Fruit fly (Drosophila melanogaster): Measurements from ENCODE around the gene CG9515.

The CG9515 gene

DNA sequence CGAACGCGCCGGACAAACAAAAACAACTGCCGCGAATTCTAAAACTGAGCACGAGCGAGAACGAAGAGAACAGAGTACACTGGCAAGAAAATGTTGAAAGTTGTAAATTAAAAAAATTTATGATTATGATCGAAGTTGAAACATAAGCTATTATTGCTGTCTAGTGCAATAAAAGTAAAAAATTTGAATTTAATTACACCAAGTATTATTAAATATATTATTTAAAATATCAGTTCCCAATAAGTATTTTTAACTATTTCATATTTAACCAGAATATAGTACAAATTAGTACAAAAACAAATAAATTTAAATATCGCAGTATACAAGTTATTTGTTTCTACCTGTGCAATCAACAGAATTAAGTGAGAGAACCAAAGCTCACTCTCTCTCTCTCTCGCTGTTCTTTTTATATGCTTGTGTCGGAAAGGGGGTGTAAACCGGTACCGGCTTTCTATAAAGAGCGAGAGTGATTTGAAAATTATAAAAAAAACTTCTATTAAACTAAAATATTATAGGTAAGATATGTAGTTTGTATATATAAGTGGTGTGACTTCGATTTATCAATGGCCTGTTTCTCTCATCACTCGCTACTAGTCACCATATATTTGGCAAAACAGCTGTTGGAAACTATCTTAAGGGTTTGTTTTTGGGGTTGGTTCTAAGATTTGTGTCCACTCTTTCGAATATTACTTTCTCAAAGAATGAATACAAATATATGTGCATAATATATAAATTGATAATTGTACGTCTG, 8.3 kb upstream of the CG9515 start, which contains the start of gene C1GalTA (continued):
- peak; percentile 43 for TF ChIP-seq NK7.1 (GFP tag; optimal IDR thresholded peaks at IDR 0.05)
- TF ChIP-seq crp (GFP tag; optimal IDR thresholded peaks at IDR 0.05): peak in 1 of 2 experiments; percentile 66
- TF ChIP-seq lilli (GFP tag; optimal IDR thresholded peaks at IDR 0.05): peak; percentile 78
- peak; percentile 22 for TF ChIP-seq ab (GFP tag; optimal IDR thresholded peaks at IDR 0.05)
- TF ChIP-seq CG7928 (GFP tag; optimal IDR thresholded peaks at IDR 0.05): peak; percentile 75
- peak; percentile 79 to 92 for TF ChIP-seq Trl (optimal IDR thresholded peaks at IDR 0.05)
- peak; percentile 67 for TF ChIP-seq Trl (GFP tag; optimal IDR thresholded peaks at IDR 0.05)
- TF ChIP-seq psq (GFP tag; optimal IDR thresholded peaks at IDR 0.05): peak; percentile 80
- peak; percentile 97 for TF ChIP-seq trem (tag; optimal IDR thresholded peaks at IDR 0.05)
- peak; percentile 90 for TF ChIP-seq Vsx1 (GFP tag; optimal IDR thresholded peaks at IDR 0.05)
- TF ChIP-seq dmrt99B (tag; optimal IDR thresholded peaks at IDR 0.05): peak; percentile 99
- TF ChIP-seq H15 (GFP tag; IDR thresholded peaks at IDR 0.05): peak; percentile 89
- peak; percentile 93 to 99 for TF ChIP-seq bsh (GFP tag; optimal IDR thresholded peaks at IDR 0.05)
- TF ChIP-seq CG9609 (GFP tag; optimal IDR thresholded peaks at IDR 0.05): peak; percentile 52
- peak; percentile 79 for TF ChIP-seq CG31388 (GFP tag; optimal IDR thresholded peaks at IDR 0.05)
- peak; percentile 77 for TF ChIP-seq CG17802 (tag; optimal IDR thresholded peaks at IDR 0.05)
- TF ChIP-seq az2 (GFP tag; optimal IDR thresholded peaks at IDR 0.05): peak; percentile 94
- peak; percentile 36 for TF ChIP-seq CG1647 (GFP tag; optimal IDR thresholded peaks at IDR 0.05)
- TF ChIP-seq CG12659 (GFP tag; optimal IDR thresholded peaks at IDR 0.05): peak; percentile 99
- peak; percentile 98 for TF ChIP-seq dysf (GFP tag; IDR thresholded peaks at IDR 0.05)
- TF ChIP-seq Hr51 (GFP tag; optimal IDR thresholded peaks at IDR 0.05): peak; percentile 73 to 99
- TF ChIP-seq maf-S (GFP tag; optimal IDR thresholded peaks at IDR 0.05): peak; percentile 21
- peak; percentile 98 for TF ChIP-seq cwo (GFP tag; optimal IDR thresholded peaks at IDR 0.05)
- peak; percentile 95 for TF ChIP-seq Fer2 (tag; optimal IDR thresholded peaks at IDR 0.05)
- no peak for TF ChIP-seq da (GFP tag; optimal IDR thresholded peaks at IDR 0.05)
- peak; percentile 94 for TF ChIP-seq CG32772 (GFP tag; IDR thresholded peaks at IDR 0.05)
- TF ChIP-seq CG15601 (tag; optimal IDR thresholded peaks at IDR 0.05): peak; percentile 97
- TF ChIP-seq Xrp1 (GFP tag; IDR thresholded peaks at IDR 0.05): peak; percentile 99
- peak; percentile 93 for TF ChIP-seq exex (tag; optimal IDR thresholded peaks at IDR 0.05)
- TF ChIP-seq Opbp (GFP tag; IDR thresholded peaks at IDR 0.05; ENCODE audit: partially characterized antibody): no peak
- TF ChIP-seq CG1529 (GFP tag; optimal IDR thresholded peaks at IDR 0.05): peak; percentile 95
- peak; percentile 93 for TF ChIP-seq CG12155 (GFP tag; optimal IDR thresholded peaks at IDR 0.05)
- peak; percentile 37 for TF ChIP-seq slp2 (GFP tag; optimal IDR thresholded peaks at IDR 0.05)
- peak; percentile 98 for TF ChIP-seq lab (GFP tag; optimal IDR thresholded peaks at IDR 0.05)
- peak; percentile 99 for TF ChIP-seq CG18599 (GFP tag; optimal IDR thresholded peaks at IDR 0.05)
- peak; percentile 92 for TF ChIP-seq B-H1 (GFP tag; IDR thresholded peaks at IDR 0.05)
- peak; percentile 70 for TF ChIP-seq vfl (GFP tag; optimal IDR thresholded peaks at IDR 0.05)
- TF ChIP-seq ewg (GFP tag; optimal IDR thresholded peaks at IDR 0.05): peak; percentile 92
- no peak for TF ChIP-seq h (optimal IDR thresholded peaks at IDR 0.05)
- peak; percentile 44 for TF ChIP-seq CG9797 (GFP tag; optimal IDR thresholded peaks at IDR 0.05)
- peak; percentile 57 for TF ChIP-seq Mes4 (GFP tag; optimal IDR thresholded peaks at IDR 0.05)
- peak; percentile 94 for TF ChIP-seq ind (GFP tag; optimal IDR thresholded peaks at IDR 0.05)
- TF ChIP-seq CG6654 (GFP tag; optimal IDR thresholded peaks at IDR 0.05): peak; percentile 85
- no peak for TF ChIP-seq CG12744 (GFP tag; optimal IDR thresholded peaks at IDR 0.05)
- TF ChIP-seq Blimp-1 (GFP tag; optimal IDR thresholded peaks at IDR 0.05): peak; percentile 98
- TF ChIP-seq bbx (GFP tag; IDR thresholded peaks at IDR 0.05; ENCODE audit: partially characterized antibody): no peak
- peak; percentile 97 for TF ChIP-seq CG30403 (GFP tag; optimal IDR thresholded peaks at IDR 0.05)
- no peak for TF ChIP-seq sima (GFP tag; optimal IDR thresholded peaks at IDR 0.05)
- no peak for TF ChIP-seq Hr39 (optimal IDR thresholded peaks at IDR 0.05)
